Worm (Caenorhabditis elegans) whole organism, young adult: ENCODE results near the gene nsph-3.2.

Experiments used
- B0019.2 ChIP-seq: fragments of 200-800 bp; sonication (Bioruptor generic); conservative IDR thresholded peaks from 2 replicates; pipeline ENCODE4 v1.3.6; 2022; ENCODE audit warnings: missing genetic modification reagents, missing genetic modification characterization, missing compliant biosample characterization
- B0035.1 ChIP-seq: sonication (generic microtip); optimal IDR thresholded peaks from 2 replicates; lab custom pipeline; 2016; ENCODE audit warnings: missing genetic modification characterization, mild to moderate bottlenecking, missing compliant biosample characterization, missing genotype, missing genetic modification reagents
- B0261.1 ChIP-seq: sonication (generic microtip); optimal IDR thresholded peaks from 2 replicates; lab custom pipeline; 2016; ENCODE audit warnings: mild to moderate bottlenecking, missing genetic modification characterization, moderate library complexity, missing compliant biosample characterization
- F22D6.2 ChIP-seq: sonication (generic microtip); optimal IDR thresholded peaks from 2 replicates; lab custom pipeline; 2016; ENCODE audit warnings: mild to moderate bottlenecking, missing genetic modification characterization, missing compliant biosample characterization
- F37B4.10 ChIP-seq: fragments of 200-800 bp; sonication (Bioruptor generic); IDR thresholded peaks from 2 replicates; pipeline ENCODE4 v1.3.6; 2022; ENCODE audit warnings: missing genetic modification characterization, missing compliant biosample characterization
- F49E8.2 ChIP-seq: sonication (generic microtip); optimal IDR thresholded peaks from 3 replicates; lab custom pipeline; 2017; ENCODE audit warnings: missing genetic modification characterization, mild to moderate bottlenecking, missing compliant biosample characterization, antibody characterized with exemption, moderate library complexity; ENCODE audit not compliant: insufficient read depth
- F55B11.4 ChIP-seq: sonication (generic microtip); optimal IDR thresholded peaks from 2 replicates; lab custom pipeline; 2016; ENCODE audit warnings: missing compliant biosample characterization, missing genetic modification characterization, borderline replicate concordance; ENCODE audit not compliant: insufficient read depth
- T07F8.4 ChIP-seq: sonication (generic microtip); optimal IDR thresholded peaks from 2 replicates; lab custom pipeline; 2016; ENCODE audit warnings: mild to moderate bottlenecking, missing genetic modification characterization, moderate library complexity, missing compliant biosample characterization
- Y79H2A.3 ChIP-seq: fragments of 200-800 bp; sonication (Bioruptor generic); conservative IDR thresholded peaks from 2 replicates; pipeline ENCODE4 v1.3.6; 2022; ENCODE audit warnings: missing genetic modification reagents, missing genetic modification characterization, missing compliant biosample characterization
- Y95B8A.8 ChIP-seq: fragments of 200-800 bp; sonication (Bioruptor generic); IDR thresholded peaks from 2 replicates; pipeline ENCODE4 v1.3.6; 2022; ENCODE audit warnings: missing genetic modification reagents, missing genetic modification characterization, missing compliant biosample characterization
- attf-3 ChIP-seq: fragments of 200-800 bp; sonication (Bioruptor generic); conservative IDR thresholded peaks from 2 replicates; pipeline ENCODE4 v1.3.6; 2022; ENCODE audit warnings: missing genetic modification reagents, missing genetic modification characterization, missing compliant biosample characterization
- attf-6 ChIP-seq: fragments of 200-800 bp; sonication (Bioruptor generic); IDR thresholded peaks from 2 replicates; pipeline ENCODE4 v1.3.6; 2022; ENCODE audit warnings: missing genetic modification reagents, missing genetic modification characterization, missing compliant biosample characterization
- bed-1 ChIP-seq: fragments of 200-800 bp; sonication (Bioruptor generic); IDR thresholded peaks from 2 replicates; pipeline ENCODE4 v1.3.6; 2022; ENCODE audit warnings: missing genetic modification reagents, missing genetic modification characterization, missing compliant biosample characterization
- ccch-3 ChIP-seq: fragments of 200-800 bp; sonication (Bioruptor generic); optimal IDR thresholded peaks from 2 replicates; lab custom pipeline; 2018; ENCODE audit warnings: mild to moderate bottlenecking, missing genetic modification characterization, missing compliant biosample characterization
- ceh-100 ChIP-seq: fragments of 200-800 bp; sonication (Bioruptor generic); IDR thresholded peaks from 2 replicates; pipeline ENCODE4 v1.3.6; 2022; ENCODE audit warnings: missing genetic modification reagents, missing genetic modification characterization, missing compliant biosample characterization
- ceh-27 ChIP-seq: fragments of 200-800 bp; sonication (Bioruptor generic); optimal IDR thresholded peaks from 2 replicates; lab custom pipeline; 2018; ENCODE audit warnings: mild to moderate bottlenecking, missing genetic modification characterization, moderate library complexity, missing compliant biosample characterization
- ceh-91 ChIP-seq: fragments of 200-800 bp; sonication (Bioruptor generic); IDR thresholded peaks from 2 replicates; pipeline ENCODE4 v1.3.6; 2022; ENCODE audit warnings: missing genetic modification reagents, missing genetic modification characterization, missing compliant biosample characterization
- chd-7 ChIP-seq: sonication (generic microtip); optimal IDR thresholded peaks from 2 replicates; lab custom pipeline; 2016; ENCODE audit warnings: mild to moderate bottlenecking, missing genetic modification characterization, moderate library complexity, missing compliant biosample characterization
- die-1 ChIP-seq: sonication (generic microtip); optimal IDR thresholded peaks from 2 replicates; lab custom pipeline; 2016; ENCODE audit warnings: missing genotype, mild to moderate bottlenecking, missing genetic modification characterization, missing compliant biosample characterization
- fkh-3 ChIP-seq: sonication (generic microtip); optimal IDR thresholded peaks from 2 replicates; lab custom pipeline; 2016; ENCODE audit warnings: mild to moderate bottlenecking, missing genetic modification characterization, missing compliant biosample characterization
- gei-17 ChIP-seq: fragments of 200-800 bp; sonication (Bioruptor generic); optimal IDR thresholded peaks from 2 replicates; lab custom pipeline; 2018; ENCODE audit warnings: mild to moderate bottlenecking, missing genetic modification characterization, missing compliant biosample characterization
- him-1 ChIP-seq: sonication (generic microtip); optimal IDR thresholded peaks from 2 replicates; lab custom pipeline; 2016; ENCODE audit warnings: missing genotype, missing genetic modification reagents, missing genetic modification characterization, missing compliant biosample characterization
- hmg-1.2 ChIP-seq: fragments of 200-800 bp; sonication (Bioruptor generic); IDR thresholded peaks from 2 replicates; pipeline ENCODE4 v1.3.6; 2022; ENCODE audit warnings: missing genetic modification reagents, missing genetic modification characterization, missing compliant biosample characterization
- let-607 ChIP-seq, 2 experiments: fragments of 200-800 bp in 1 of 2; sonication (Bioruptor generic) in 1 of 2; sonication (generic microtip) in 1 of 2; optimal IDR thresholded peaks; 2 replicates each; lab custom pipeline; 2016 to 2018; ENCODE audit warnings: mild to moderate bottlenecking in 2 of 2, missing compliant biosample characterization in 2 of 2, missing genetic modification characterization in 2 of 2, moderate library complexity in 2 of 2, missing genotype in 1 of 2
- lin-54 ChIP-seq: fragments of 200-800 bp; sonication (Bioruptor generic); optimal IDR thresholded peaks from 2 replicates; lab custom pipeline; 2018; ENCODE audit warnings: mild to moderate bottlenecking, missing genetic modification characterization, missing compliant biosample characterization
- lsl-1 ChIP-seq: fragments of 200-800 bp; sonication (Bioruptor generic); optimal IDR thresholded peaks from 2 replicates; lab custom pipeline; 2018; ENCODE audit warnings: mild to moderate bottlenecking, missing genetic modification characterization, moderate library complexity, missing compliant biosample characterization
- madf-6 ChIP-seq: fragments of 200-800 bp; sonication (Bioruptor generic); IDR thresholded peaks from 2 replicates; pipeline ENCODE4 v1.3.6; 2022; ENCODE audit warnings: missing genetic modification reagents, missing genetic modification characterization, missing compliant biosample characterization
- madf-8 ChIP-seq: fragments of 200-800 bp; sonication (Bioruptor generic); conservative IDR thresholded peaks from 2 replicates; pipeline ENCODE4 v1.3.6; 2022; ENCODE audit warnings: missing genetic modification reagents, missing genetic modification characterization, missing compliant biosample characterization
- mcd-1 ChIP-seq: fragments of 200-800 bp; sonication (Bioruptor generic); IDR thresholded peaks from 2 replicates; pipeline ENCODE4 v1.3.6; 2022; ENCODE audit warnings: missing genetic modification reagents, missing genetic modification characterization, missing compliant biosample characterization
- nfya-1 ChIP-seq: sonication (generic microtip); optimal IDR thresholded peaks from 2 replicates; lab custom pipeline; 2017; ENCODE audit warnings: antibody characterized with exemption, missing compliant biosample characterization, missing genetic modification characterization, borderline replicate concordance; ENCODE audit not compliant: insufficient read depth
- nfya-2 ChIP-seq: fragments of 200-800 bp; sonication (Bioruptor generic); IDR thresholded peaks from 2 replicates; pipeline ENCODE4 v1.3.6; 2022; ENCODE audit warnings: missing genetic modification reagents, missing genetic modification characterization, missing compliant biosample characterization
- nhr-179 ChIP-seq: sonication (generic microtip); optimal IDR thresholded peaks from 2 replicates; lab custom pipeline; 2016; ENCODE audit warnings: mild to moderate bottlenecking, missing genetic modification characterization, missing compliant biosample characterization
- nhr-90 ChIP-seq: sonication (generic microtip); optimal IDR thresholded peaks from 2 replicates; lab custom pipeline; 2016; ENCODE audit warnings: missing genotype, mild to moderate bottlenecking, missing genetic modification characterization, missing compliant biosample characterization
- pbrm-1 ChIP-seq: fragments of 200-800 bp; sonication (Bioruptor generic); IDR thresholded peaks from 2 replicates; pipeline ENCODE4 v1.3.6; 2022; ENCODE audit warnings: missing genetic modification reagents, missing genetic modification characterization, missing compliant biosample characterization
- rec-8 ChIP-seq, 2 experiments: sonication (generic microtip); optimal IDR thresholded peaks; 2 replicates each; lab custom pipeline; 2016; ENCODE audit warnings: mild to moderate bottlenecking in 2 of 2, missing genetic modification characterization in 2 of 2, missing genetic modification reagents in 2 of 2, missing genotype in 2 of 2, missing biosample characterization in 1 of 2, missing compliant biosample characterization in 1 of 2, moderate library complexity in 1 of 2
- sdz-38 ChIP-seq: sonication (generic microtip); optimal IDR thresholded peaks from 2 replicates; lab custom pipeline; 2016; ENCODE audit warnings: missing genotype, missing genetic modification characterization, missing compliant biosample characterization
- snpc-1.3 ChIP-seq: sonication (generic microtip); optimal IDR thresholded peaks from 2 replicates; lab custom pipeline; 2017; ENCODE audit warnings: missing genetic modification characterization, mild to moderate bottlenecking, missing compliant biosample characterization, antibody characterized with exemption, moderate library complexity, missing genotype, missing genetic modification reagents; ENCODE audit not compliant: insufficient read depth
- snpc-3.4 ChIP-seq: sonication (generic microtip); optimal IDR thresholded peaks from 2 replicates; lab custom pipeline; 2017; ENCODE audit warnings: missing genetic modification characterization, mild to moderate bottlenecking, missing compliant biosample characterization, antibody characterized with exemption, moderate library complexity, missing genotype, missing genetic modification reagents
- snpc-4 ChIP-seq, 5 experiments: fragments of 150-350 bp in 1 of 5; sonication (generic microtip) in 4 of 5; optimal IDR thresholded peaks; 2 replicates each; lab custom pipeline; 2014 to 2018; ENCODE audit warnings: missing genetic modification characterization in 5 of 5, missing biosample characterization in 3 of 5, antibody characterized with exemption in 2 of 5, mild to moderate bottlenecking in 2 of 5, missing compliant biosample characterization in 2 of 5, missing genotype in 2 of 5, moderate library complexity in 2 of 5, missing genetic modification reagents in 1 of 5
- sptf-2 ChIP-seq: fragments of 200-800 bp; sonication (Bioruptor generic); optimal IDR thresholded peaks from 2 replicates; lab custom pipeline; 2018; ENCODE audit warnings: mild to moderate bottlenecking, missing genetic modification characterization, missing compliant biosample characterization
- tbx-9 ChIP-seq: sonication (generic microtip); optimal IDR thresholded peaks from 2 replicates; lab custom pipeline; 2016; ENCODE audit warnings: borderline replicate concordance, missing genetic modification characterization, inconsistent platforms, missing compliant biosample characterization
- unc-130 ChIP-seq: sonication (generic microtip); optimal IDR thresholded peaks from 2 replicates; lab custom pipeline; 2016; ENCODE audit warnings: missing genetic modification reagents, missing genetic modification characterization, missing compliant biosample characterization
- unc-62 ChIP-seq: fragments of 150-350 bp; optimal IDR thresholded peaks from 2 replicates; lab custom pipeline; 2014; ENCODE audit warnings: missing biosample characterization, missing genetic modification reagents, missing genetic modification characterization
- xnd-1 ChIP-seq: sonication (generic microtip); optimal IDR thresholded peaks from 2 replicates; lab custom pipeline; 2016; ENCODE audit warnings: missing genotype, missing genetic modification reagents, missing genetic modification characterization, missing compliant biosample characterization

Gene nsph-3.2

DNA sequence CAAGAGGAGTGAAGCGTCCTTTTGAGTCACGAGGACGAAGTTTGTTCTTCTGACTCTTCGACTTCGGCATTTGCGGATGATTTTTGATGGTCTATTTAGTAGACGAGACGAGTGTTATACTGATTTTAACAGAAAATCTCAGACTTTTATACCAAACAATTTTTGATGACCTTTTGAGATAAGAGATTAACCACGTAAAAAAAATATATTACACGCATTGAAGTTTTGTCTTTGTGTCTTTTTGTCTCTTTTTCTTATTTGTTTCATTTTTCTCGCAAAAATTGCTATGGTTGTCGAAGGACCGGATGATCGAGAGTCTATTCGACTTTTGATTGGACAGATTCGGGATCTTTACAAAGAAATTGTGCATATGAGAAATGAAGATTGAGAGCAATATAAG lies 1.2 kb upstream of the nsph-3.2 start, which contains the start of gene spch-1:
Gene spch-1, minus strand, starts transcription at position 101 of the 400 bp plus-strand sequence.
- TF ChIP-seq sdz-38 (tag; lab: Kevin White, UChicago): no peak
- TF ChIP-seq die-1 (tag; lab: Kevin White, UChicago): no peak
- no peak for TF ChIP-seq mcd-1 (GFP tag; lab: Robert Waterston, UW)
- no peak for TF ChIP-seq madf-8 (GFP tag; lab: Robert Waterston, UW)
- no peak for TF ChIP-seq hmg-1.2 (GFP tag; lab: Robert Waterston, UW)
- TF ChIP-seq attf-3 (GFP tag; lab: Robert Waterston, UW): no peak
- TF ChIP-seq gei-17: no peak
- no peak for TF ChIP-seq ceh-27 (GFP tag; lab: Kevin White, UChicago)
- no peak for TF ChIP-seq nfya-1
- TF ChIP-seq him-1 (tag; lab: Kevin White, UChicago): no peak
- no peak for TF ChIP-seq rec-8 (tag; optimal IDR thresholded peaks at IDR 0.05; lab: Kevin White, UChicago)
- no peak for TF ChIP-seq Y79H2A.3
- TF ChIP-seq snpc-1.3 (tag; lab: Kevin White, UChicago): no peak
- no peak for TF ChIP-seq B0035.1 (tag; lab: Kevin White, UChicago)
- TF ChIP-seq chd-7 (tag; lab: Kevin White, UChicago): no peak
- TF ChIP-seq, all 124 proteins: peak for 0

ce11 chrIV:10115142-10115541 lies 2.5 kb downstream of the nsph-3.2 start, which contains the start of gene C04G2.10:
C04G2.10 (plus strand) TSS chrIV:10115442.
- TF ChIP-seq fkh-3 (tag; lab: Kevin White, UChicago) (no peak), B0261.1 (tag; lab: Kevin White, UChicago) (no peak), snpc-3.4 (tag; lab: Kevin White, UChicago) (no peak)

- TF ChIP-seq T07F8.4 (tag; lab: Kevin White, UChicago): no peak
- TF ChIP-seq lin-54 (GFP tag; lab: Kevin White, UChicago): no peak
- TF ChIP-seq unc-130 (GFP tag; lab: Kevin White, UChicago): no peak
- no peak for TF ChIP-seq nhr-179
- no peak for TF ChIP-seq attf-6 (GFP tag; lab: Robert Waterston, UW)
- TF ChIP-seq bed-1 (GFP tag; lab: Robert Waterston, UW): no peak
- no peak for TF ChIP-seq pbrm-1 (GFP tag; lab: Robert Waterston, UW)
- TF ChIP-seq lsl-1 (GFP tag; lab: Kevin White, UChicago): peak; percentile 17
- no peak for TF ChIP-seq B0019.2
- 0 out of 2 replicates have a peak, but pooled peaks have one; percentile 17 for TF ChIP-seq madf-6 (GFP tag; lab: Robert Waterston, UW)
- TF ChIP-seq F37B4.10 (GFP tag; lab: Robert Waterston, UW): no peak
- TF ChIP-seq F55B11.4: no peak
- TF ChIP-seq let-607 (tag; optimal IDR thresholded peaks at IDR 0.05; lab: Kevin White, UChicago): no peak
- peak; percentile 19 for TF ChIP-seq snpc-3.4 (tag; lab: Kevin White, UChicago)
- TF ChIP-seq ceh-100 (GFP tag; lab: Robert Waterston, UW): no peak
- peak; percentile 72 for TF ChIP-seq snpc-4 (GFP tag; optimal IDR thresholded peaks at IDR 0.05; lab: Kevin White, UChicago)
- peak; percentile 53 to 91 (median 68) for TF ChIP-seq snpc-4 (tag; optimal IDR thresholded peaks at IDR 0.05; lab: Kevin White, UChicago)
- TF ChIP-seq him-1 (tag; lab: Kevin White, UChicago): no peak
- no peak for TF ChIP-seq F22D6.2 (tag; lab: Kevin White, UChicago)
- TF ChIP-seq Y95B8A.8 (GFP tag; lab: Robert Waterston, UW): no peak
- no peak for TF ChIP-seq nhr-90 (tag; lab: Kevin White, UChicago)
- TF ChIP-seq nfya-2 (GFP tag; lab: Robert Waterston, UW): no peak
- no peak for TF ChIP-seq tbx-9 (tag; lab: Kevin White, UChicago)
- no peak for TF ChIP-seq ccch-3 (GFP tag; lab: Kevin White, UChicago)
- no peak for TF ChIP-seq unc-62 (GFP tag; lab: Kevin White, UChicago)
- TF ChIP-seq ceh-91 (GFP tag; lab: Robert Waterston, UW): no peak
- TF ChIP-seq F49E8.2 (tag; lab: Kevin White, UChicago): no peak
- TF ChIP-seq xnd-1 (tag; lab: Kevin White, UChicago): no peak
- no peak for TF ChIP-seq sptf-2 (GFP tag; lab: Kevin White, UChicago)
These were observed 4.1 kb downstream of the nsph-3.2 start for ce11 chrIV:10116765-10117164.
